Worm (Caenorhabditis elegans) whole organism, young adult: ENCODE data around the gene F46B6.13.

Experiments used
- Y95B8A.8 ChIP-seq: fragments of 200-800 bp; sonication (Bioruptor generic); IDR thresholded peaks from 2 replicates; pipeline ENCODE4 v1.3.6; 2022; ENCODE audit warnings: missing genetic modification reagents, missing genetic modification characterization, missing compliant biosample characterization
- him-1 ChIP-seq: sonication (generic microtip); optimal IDR thresholded peaks from 2 replicates; lab custom pipeline; 2016; ENCODE audit warnings: missing genotype, missing genetic modification reagents, missing genetic modification characterization, missing compliant biosample characterization
- hmg-1.2 ChIP-seq: fragments of 200-800 bp; sonication (Bioruptor generic); IDR thresholded peaks from 2 replicates; pipeline ENCODE4 v1.3.6; 2022; ENCODE audit warnings: missing genetic modification reagents, missing genetic modification characterization, missing compliant biosample characterization
- pha-4 ChIP-seq: fragments of 150-350 bp; sonication (generic microtip); optimal IDR thresholded peaks from 2 replicates; lab custom pipeline; 2014; ENCODE audit warnings: missing biosample characterization, missing genetic modification reagents, missing genetic modification characterization
- snpc-1.3 ChIP-seq: sonication (generic microtip); optimal IDR thresholded peaks from 2 replicates; lab custom pipeline; 2017; ENCODE audit warnings: missing genetic modification characterization, mild to moderate bottlenecking, missing compliant biosample characterization, antibody characterized with exemption, moderate library complexity, missing genotype, missing genetic modification reagents; ENCODE audit not compliant: insufficient read depth
- snpc-4 ChIP-seq, 5 experiments: fragments of 150-350 bp in 1 of 5; sonication (generic microtip) in 4 of 5; optimal IDR thresholded peaks; 2 replicates each; lab custom pipeline; 2014 to 2018; ENCODE audit warnings: missing genetic modification characterization in 5 of 5, missing biosample characterization in 3 of 5, antibody characterized with exemption in 2 of 5, mild to moderate bottlenecking in 2 of 5, missing compliant biosample characterization in 2 of 5, missing genotype in 2 of 5, moderate library complexity in 2 of 5, missing genetic modification reagents in 1 of 5
- ztf-28 ChIP-seq: fragments of 200-800 bp; sonication (Bioruptor generic); IDR thresholded peaks from 2 replicates; pipeline ENCODE4 v1.3.6; 2022; ENCODE audit warnings: missing genetic modification reagents, missing genetic modification characterization, missing compliant biosample characterization

DNA sequence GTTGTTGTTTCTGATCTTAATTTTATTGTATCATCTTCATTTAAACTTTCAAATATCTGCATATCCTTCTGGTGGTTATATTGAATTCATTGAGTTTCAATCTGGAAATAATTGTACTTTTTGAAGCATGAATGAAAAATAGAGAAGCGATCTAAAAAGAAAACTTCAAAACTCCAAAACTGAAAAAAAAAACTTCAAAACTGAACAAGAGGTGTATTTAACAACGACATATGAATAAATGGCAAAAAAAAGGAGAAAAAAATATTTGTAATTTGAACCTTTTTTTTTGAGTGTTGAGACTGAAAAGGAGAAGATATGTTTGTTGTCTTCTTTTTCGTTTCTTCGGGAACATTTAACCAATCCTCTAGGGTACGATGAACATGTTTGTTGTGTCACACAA lies 41.1 kb downstream of the F46B6.13 start, which contains the start of gene F58E6.11:
- TF ChIP-seq snpc-1.3 (tag; lab: Kevin White, UChicago) (no peak), Y95B8A.8 (GFP tag; lab: Robert Waterston, UW) (no peak), ztf-28 (GFP tag; lab: Robert Waterston, UW) (no peak), snpc-4 (GFP tag; optimal IDR thresholded peaks at IDR 0.05; lab: Kevin White, UChicago) (no peak), snpc-4 (tag; optimal IDR thresholded peaks at IDR 0.05; lab: Kevin White, UChicago) (no peak), hmg-1.2 (GFP tag; lab: Robert Waterston, UW) (no peak), him-1 (tag; lab: Kevin White, UChicago) (no peak), pha-4 (no peak)
